Fruit fly (Drosophila melanogaster): ENCODE measurements around the gene Ibf2.
A peak's percentile ranks its signal among the peaks of the same experiment; 100 is the strongest.

Gene Ibf2

DNA sequence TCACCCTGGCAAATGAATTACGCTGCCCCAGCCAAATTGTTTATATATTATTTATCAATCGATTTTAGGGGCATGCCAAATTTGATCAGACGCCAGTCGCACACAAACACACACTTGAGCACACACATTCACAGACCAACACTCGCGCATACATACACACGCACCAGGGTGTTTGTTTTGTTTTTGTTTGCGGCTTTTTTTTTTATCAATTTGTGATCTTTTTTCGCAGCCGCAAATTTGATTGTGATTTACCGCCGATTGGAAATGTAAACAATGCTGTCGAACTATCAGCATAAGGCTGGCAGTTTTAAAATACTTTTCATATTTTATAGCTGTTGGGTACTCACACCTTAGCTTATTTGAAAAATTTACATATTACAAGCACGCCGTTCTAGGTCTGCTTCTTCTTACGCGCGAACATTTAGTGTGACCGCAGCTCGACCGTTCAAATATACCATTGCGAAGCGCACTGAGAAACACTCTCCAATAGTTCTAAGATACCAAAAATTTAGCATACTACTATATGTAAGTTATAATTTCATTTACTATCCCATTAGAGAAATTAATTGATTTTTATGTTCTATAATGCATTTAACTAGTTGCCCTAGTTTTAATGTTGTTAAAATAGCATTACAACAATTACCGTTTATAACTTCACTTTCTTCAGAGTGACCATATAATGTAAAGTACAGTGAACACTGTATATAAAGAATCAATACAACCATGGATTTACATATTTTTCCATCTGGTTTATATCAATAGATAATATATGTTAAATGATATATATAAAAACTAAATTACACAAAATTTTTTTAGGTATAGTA is 20.8 kb downstream of the Ibf2 start, which contains the start of gene pum (continued):
- no peak for TF ChIP-seq gsb (GFP tag; IDR thresholded peaks at IDR 0.05)
- TF ChIP-seq Kr (GFP tag; optimal IDR thresholded peaks at IDR 0.05): no peak
- TF ChIP-seq phol (tag; optimal IDR thresholded peaks at IDR 0.05): peak; percentile 59
- peak; percentile 47; the same call in 1 of the 2 replicates for TF ChIP-seq CG6689 (GFP tag; IDR thresholded peaks at IDR 0.05)
- TF ChIP-seq ase (GFP tag; IDR thresholded peaks at IDR 0.05): no peak
- peak; percentile 8 for TF ChIP-seq CG15011 (GFP tag; optimal IDR thresholded peaks at IDR 0.05)
- no peak for TF ChIP-seq hb (GFP tag; IDR thresholded peaks at IDR 0.05; ENCODE audit: partially characterized antibody)
- no peak for TF ChIP-seq abd-A (tag; optimal IDR thresholded peaks at IDR 0.05)
- TF ChIP-seq CG10979 (tag; optimal IDR thresholded peaks at IDR 0.05): peak; percentile 31
- TF ChIP-seq CG17328 (GFP tag; IDR thresholded peaks at IDR 0.05): peak; percentile 27; the same call in 1 of the 2 replicates
- TF ChIP-seq Aef1 (GFP tag; IDR thresholded peaks at IDR 0.05): no peak
- peak; percentile 28 for TF ChIP-seq CG6683 (GFP tag; optimal IDR thresholded peaks at IDR 0.05)
- no peak for TF ChIP-seq D (optimal IDR thresholded peaks at IDR 0.05)
- TF ChIP-seq D (GFP tag; optimal IDR thresholded peaks at IDR 0.05): no peak
- TF ChIP-seq CG13424 (tag; optimal IDR thresholded peaks at IDR 0.05): peak; percentile 32
- TF ChIP-seq Lhr (GFP tag; optimal IDR thresholded peaks at IDR 0.05): peak; percentile 65
- TF ChIP-seq CG14050 (GFP tag; IDR thresholded peaks at IDR 0.05): no peak
- TF ChIP-seq CG12659 (GFP tag; optimal IDR thresholded peaks at IDR 0.05): peak; percentile 49
- no peak for TF ChIP-seq crol (GFP tag; IDR thresholded peaks at IDR 0.05)
- no peak for TF ChIP-seq CG6254 (GFP tag; optimal IDR thresholded peaks at IDR 0.05)
- no peak for TF ChIP-seq CG11723 (GFP tag; optimal IDR thresholded peaks at IDR 0.05)
- peak; percentile 64 for TF ChIP-seq CG2678 (tag; optimal IDR thresholded peaks at IDR 0.05)
- TF ChIP-seq CG17829 (tag; optimal IDR thresholded peaks at IDR 0.05): peak; percentile 86
- no peak for TF ChIP-seq CG6175 (GFP tag; IDR thresholded peaks at IDR 0.05)
- peak; percentile 58 for TF ChIP-seq Xbp1 (GFP tag; optimal IDR thresholded peaks at IDR 0.05)
- TF ChIP-seq Atf-2 (GFP tag; optimal IDR thresholded peaks at IDR 0.05): no peak
- peak; percentile 53 for TF ChIP-seq Blimp-1 (GFP tag; optimal IDR thresholded peaks at IDR 0.05)
- no peak for TF ChIP-seq CG3163 (GFP tag; optimal IDR thresholded peaks at IDR 0.05)
- TF ChIP-seq CG17612 (GFP tag; IDR thresholded peaks at IDR 0.05): no peak
- TF ChIP-seq CG10321 (GFP tag; IDR thresholded peaks at IDR 0.05): no peak
- TF ChIP-seq Scr (GFP tag; IDR thresholded peaks at IDR 0.05; ENCODE audit: partially characterized antibody): no peak; the same call in 1 of the 2 replicates
- no peak for TF ChIP-seq sim (GFP tag; IDR thresholded peaks at IDR 0.05)
- no peak for TF ChIP-seq CG6765 (GFP tag; optimal IDR thresholded peaks at IDR 0.05)
- TF ChIP-seq MESR4 (GFP tag; optimal IDR thresholded peaks at IDR 0.05): peak; percentile 35
- TF ChIP-seq Dref (GFP tag; IDR thresholded peaks at IDR 0.05): no peak
- no peak for TF ChIP-seq GATAe (GFP tag; conservative IDR thresholded peaks at IDR 0.05)
- TF ChIP-seq Hey (tag; optimal IDR thresholded peaks at IDR 0.05): no peak
- TF ChIP-seq ham (GFP tag; IDR thresholded peaks at IDR 0.05): no peak
- no peak for TF ChIP-seq CG11696 (GFP tag; IDR thresholded peaks at IDR 0.05)
- peak; percentile 39 for TF ChIP-seq CG15696 (tag; optimal IDR thresholded peaks at IDR 0.05)
- TF ChIP-seq CG12744 (GFP tag; optimal IDR thresholded peaks at IDR 0.05): no peak
- TF ChIP-seq vfl (GFP tag; optimal IDR thresholded peaks at IDR 0.05): no peak
- no peak for TF ChIP-seq klu (GFP tag; IDR thresholded peaks at IDR 0.05)
- no peak for TF ChIP-seq Lpt (GFP tag; optimal IDR thresholded peaks at IDR 0.05)
- no peak for TF ChIP-seq prd (optimal IDR thresholded peaks at IDR 0.05)
- peak; percentile 68 for TF ChIP-seq prd (GFP tag; IDR thresholded peaks at IDR 0.05)
- TF ChIP-seq NFAT (GFP tag; IDR thresholded peaks at IDR 0.05): peak; percentile 14; the same call in 1 of the 2 replicates
- no peak for TF ChIP-seq jumu (GFP tag; optimal IDR thresholded peaks at IDR 0.05)
- no peak for TF ChIP-seq CG7372 (GFP tag; IDR thresholded peaks at IDR 0.05)
- TF ChIP-seq CG6654 (GFP tag; optimal IDR thresholded peaks at IDR 0.05): no peak

Data from whole organism, embryonic.